Fruit fly (Drosophila melanogaster) whole organism, embryonic: ENCODE results near the gene pnr.
A peak's percentile ranks its signal among the peaks of the same experiment; 100 is the strongest.

Source experiments
- ATbp ChIP-seq: fragments of 200-800 bp; sonication (Bioruptor generic); optimal IDR thresholded peaks from 2 replicates; lab custom pipeline; 2017; ENCODE audit warnings: missing biosample characterization, mild to moderate bottlenecking, missing genetic modification characterization, missing genetic modification reagents
- Ada2b ChIP-seq: fragments of 200-800 bp; sonication (Bioruptor generic); IDR thresholded peaks from 2 replicates; pipeline ENCODE4 v1.3.6; 2022; ENCODE audit warnings: missing biosample characterization, missing genetic modification characterization
- Awh ChIP-seq: fragments of 200-800 bp; sonication (Bioruptor generic); IDR thresholded peaks from 2 replicates; pipeline ENCODE4, ENCODE4 v1.3.6; 2022; ENCODE audit warnings: missing biosample characterization, missing genetic modification characterization
- CG11398 ChIP-seq: fragments of 200-800 bp; sonication (Bioruptor generic); optimal IDR thresholded peaks from 2 replicates; lab custom pipeline; 2016; ENCODE audit warnings: missing biosample characterization, missing genetic modification characterization
- CG11696 ChIP-seq: fragments of 200-800 bp; sonication (Bioruptor generic); IDR thresholded peaks from 2 replicates; pipeline ENCODE4 v1.3.6; 2022; ENCODE audit warnings: missing biosample characterization, missing genetic modification characterization
- CG12744 ChIP-seq: fragments of 200-800 bp; sonication (Bioruptor generic); optimal IDR thresholded peaks from 2 replicates; lab custom pipeline; 2016; ENCODE audit warnings: missing biosample characterization, missing genetic modification characterization
- CG13296 ChIP-seq: fragments of 200-800 bp; sonication (Bioruptor generic); optimal IDR thresholded peaks from 3 replicates; lab custom pipeline; 2018; ENCODE audit warnings: missing biosample characterization, mild to moderate bottlenecking, missing genetic modification characterization
- CG14050 ChIP-seq: fragments of 200-800 bp; sonication (Bioruptor generic); IDR thresholded peaks from 3 replicates; pipeline ENCODE4 v1.3.6; 2022; ENCODE audit warnings: missing biosample characterization, missing genetic modification characterization
- CG1603 ChIP-seq: fragments of 200-800 bp; sonication (Bioruptor generic); optimal IDR thresholded peaks from 2 replicates; lab custom pipeline; 2019; ENCODE audit warnings: missing biosample characterization, mild to moderate bottlenecking, missing genetic modification characterization, moderate library complexity
- CG17361 ChIP-seq: fragments of 200-800 bp; sonication (Bioruptor generic); IDR thresholded peaks from 3 replicates; pipeline ENCODE4 v1.3.6; 2022; ENCODE audit warnings: missing biosample characterization, missing genetic modification characterization
- CG18011 ChIP-seq: fragments of 200-800 bp; sonication (Bioruptor generic); optimal IDR thresholded peaks from 2 replicates; lab custom pipeline; 2017; ENCODE audit warnings: missing biosample characterization, missing genetic modification characterization, mild to moderate bottlenecking, moderate library complexity, missing genotype
- CG1832 ChIP-seq: fragments of 200-800 bp; sonication (Bioruptor generic); optimal IDR thresholded peaks from 2 replicates; lab custom pipeline; 2017; ENCODE audit warnings: missing biosample characterization, mild to moderate bottlenecking, missing genetic modification characterization, inconsistent platforms
- CG2202 ChIP-seq: fragments of 200-800 bp; sonication (Bioruptor generic); optimal IDR thresholded peaks from 2 replicates; lab custom pipeline; 2018; ENCODE audit warnings: missing biosample characterization, mild to moderate bottlenecking, missing genetic modification characterization
- CG2875 ChIP-seq: fragments of 200-800 bp; sonication (Bioruptor generic); optimal IDR thresholded peaks from 2 replicates; lab custom pipeline; 2017; ENCODE audit warnings: missing biosample characterization, mild to moderate bottlenecking, missing genetic modification characterization, missing genetic modification reagents
- CG31388 ChIP-seq: fragments of 200-800 bp; sonication (Bioruptor generic); optimal IDR thresholded peaks from 2 replicates; lab custom pipeline; 2016; ENCODE audit warnings: missing biosample characterization, missing genetic modification characterization
- CG3838 ChIP-seq: fragments of 200-800 bp; sonication (Bioruptor generic); optimal IDR thresholded peaks from 3 replicates; lab custom pipeline; 2016; ENCODE audit warnings: missing biosample characterization, missing genetic modification characterization
- CG4730 ChIP-seq: fragments of 200-800 bp; sonication (Bioruptor generic); IDR thresholded peaks from 2 replicates; pipeline ENCODE4 v1.3.6; 2022; ENCODE audit warnings: missing biosample characterization, missing genetic modification characterization
- ERR ChIP-seq: fragments of 200-800 bp; sonication (Bioruptor generic); optimal IDR thresholded peaks from 2 replicates; lab custom pipeline; 2016; ENCODE audit warnings: missing biosample characterization, missing genetic modification characterization
- GATAe ChIP-seq: fragments of 200-800 bp; sonication (Bioruptor generic); conservative IDR thresholded peaks from 2 replicates; pipeline ENCODE4 v1.3.6; 2022; ENCODE audit warnings: missing biosample characterization, missing genetic modification characterization
- Gug ChIP-seq: fragments of 200-800 bp; sonication (Bioruptor generic); IDR thresholded peaks from 4 replicates; pipeline ENCODE4 v1.3.6; 2022; ENCODE audit warnings: missing biosample characterization, missing genetic modification characterization
- H15 ChIP-seq: fragments of 200-800 bp; sonication (Bioruptor generic); IDR thresholded peaks from 3 replicates; pipeline ENCODE4 v1.3.6; 2022; ENCODE audit warnings: missing biosample characterization, missing genetic modification characterization
- Hr78 ChIP-seq, 2 experiments: fragments of 200-800 bp in 1 of 2; fragments of >200 bp in 1 of 2; sonication (Bioruptor generic) in 1 of 2; optimal IDR thresholded peaks; 2 replicates each; lab custom pipeline; 2017 to 2019; ENCODE audit warnings: missing biosample characterization in 2 of 2, missing genetic modification characterization in 2 of 2, mild to moderate bottlenecking in 1 of 2, moderate library complexity in 1 of 2
- Mad ChIP-seq: fragments of 200-800 bp; sonication (Bioruptor generic); optimal IDR thresholded peaks from 2 replicates; lab custom pipeline; 2016; ENCODE audit warnings: missing biosample characterization, missing genetic modification characterization
- Meics ChIP-seq: fragments of 200-800 bp; sonication (Bioruptor generic); optimal IDR thresholded peaks from 2 replicates; lab custom pipeline; 2017; ENCODE audit warnings: missing biosample characterization, mild to moderate bottlenecking, missing genetic modification characterization
- Myb ChIP-seq: fragments of 200-800 bp; sonication (Bioruptor generic); optimal IDR thresholded peaks from 2 replicates; lab custom pipeline; 2016; ENCODE audit warnings: missing biosample characterization, missing genetic modification characterization
- NFAT ChIP-seq: fragments of 200-800 bp; sonication (Bioruptor generic); IDR thresholded peaks from 2 replicates; pipeline ENCODE4 v1.3.6; 2022; ENCODE audit warnings: missing biosample characterization, missing genetic modification characterization
- NK7.1 ChIP-seq: fragments of 200-800 bp; sonication (Bioruptor generic); optimal IDR thresholded peaks from 3 replicates; lab custom pipeline; 2016; ENCODE audit warnings: missing biosample characterization, missing genetic modification characterization
- Nf-YB ChIP-seq: fragments of 200-800 bp; sonication (Bioruptor generic); optimal IDR thresholded peaks from 3 replicates; lab custom pipeline; 2019; ENCODE audit warnings: missing biosample characterization, mild to moderate bottlenecking, missing genetic modification characterization, moderate library complexity
- Oaz ChIP-seq: fragments of 200-800 bp; sonication (Bioruptor generic); IDR thresholded peaks from 2 replicates; pipeline ENCODE4 v1.3.6; 2022; ENCODE audit warnings: missing biosample characterization, missing genetic modification characterization
- Optix ChIP-seq: fragments of 200-800 bp; sonication (Bioruptor generic); IDR thresholded peaks from 3 replicates; pipeline ENCODE4 v1.3.6; 2022; ENCODE audit warnings: missing biosample characterization, missing genetic modification characterization
- Pdp1 ChIP-seq, 2 experiments: fragments of 200-800 bp; sonication (Bioruptor generic); optimal IDR thresholded peaks; 3 replicates each; lab custom pipeline; 2016; ENCODE audit warnings: missing biosample characterization in 2 of 2, missing genetic modification characterization in 2 of 2, mild to moderate bottlenecking in 1 of 2, moderate library complexity in 1 of 2
- Sox100B ChIP-seq: fragments of 200-800 bp; sonication (Bioruptor generic); optimal IDR thresholded peaks from 3 replicates; lab custom pipeline; 2018; ENCODE audit warnings: missing biosample characterization, mild to moderate bottlenecking, missing genetic modification characterization
- Taf1 ChIP-seq: fragments of 200-800 bp; sonication (Bioruptor generic); IDR thresholded peaks from 2 replicates; pipeline ENCODE4 v1.3.6; 2022; ENCODE audit warnings: missing biosample characterization, missing genetic modification characterization
- abd-A ChIP-seq: fragments of 200-800 bp; sonication (Bioruptor generic); optimal IDR thresholded peaks from 3 replicates; lab custom pipeline; 2019; ENCODE audit warnings: missing biosample characterization, mild to moderate bottlenecking, missing genetic modification characterization, moderate library complexity
- bsh ChIP-seq, 2 experiments: fragments of 200-800 bp; sonication (Bioruptor generic); optimal IDR thresholded peaks; 2 replicates each; lab custom pipeline; 2017 to 2018; ENCODE audit warnings: mild to moderate bottlenecking in 2 of 2, missing biosample characterization in 2 of 2, missing genetic modification characterization in 2 of 2, moderate library complexity in 1 of 2
- croc ChIP-seq: fragments of 200-800 bp; sonication (Bioruptor generic); conservative IDR thresholded peaks from 3 replicates; pipeline ENCODE4 v1.3.6; 2022; ENCODE audit warnings: missing biosample characterization, missing genetic modification characterization
- da ChIP-seq: fragments of 200-800 bp; sonication (Bioruptor generic); optimal IDR thresholded peaks from 2 replicates; lab custom pipeline; 2016; ENCODE audit warnings: missing biosample characterization, missing genetic modification characterization
- dati ChIP-seq: fragments of 200-800 bp; sonication (Bioruptor generic); IDR thresholded peaks from 2 replicates; pipeline ENCODE4 v1.3.6; 2022; ENCODE audit warnings: missing biosample characterization, missing genetic modification characterization
- dimm ChIP-seq: fragments of 200-800 bp; sonication (Bioruptor generic); IDR thresholded peaks from 2 replicates; pipeline ENCODE4 v1.3.6; 2022; ENCODE audit warnings: missing biosample characterization, missing genetic modification characterization
- disco-r ChIP-seq: fragments of 200-800 bp; sonication (Bioruptor generic); optimal IDR thresholded peaks from 2 replicates; lab custom pipeline; 2016; ENCODE audit warnings: missing biosample characterization, missing genetic modification characterization
- ems ChIP-seq: fragments of 200-800 bp; sonication (Bioruptor generic); optimal IDR thresholded peaks from 3 replicates; lab custom pipeline; 2016; ENCODE audit warnings: missing biosample characterization, missing genetic modification characterization
- fu2 ChIP-seq: fragments of 200-800 bp; sonication (Bioruptor generic); optimal IDR thresholded peaks from 2 replicates; lab custom pipeline; 2016; ENCODE audit warnings: missing biosample characterization, missing genetic modification characterization
- hkb ChIP-seq, 2 experiments: fragments of 200-800 bp in 1 of 2; fragments of >200 bp in 1 of 2; sonication (Bioruptor generic) in 1 of 2; IDR thresholded peaks in 1 of 2; optimal IDR thresholded peaks in 1 of 2; 2 replicates each; pipeline versions ENCODE4 v1.3.6 to Lab custom; 2017 to 2022; ENCODE audit warnings: missing biosample characterization in 1 of 2, missing genetic modification characterization in 1 of 2
- klu ChIP-seq: fragments of 200-800 bp; sonication (Bioruptor generic); IDR thresholded peaks from 2 replicates; pipeline ENCODE4 v1.3.6; 2022; ENCODE audit warnings: missing biosample characterization, missing genetic modification characterization
- kni ChIP-seq: fragments of 200-800 bp; sonication (Bioruptor generic); optimal IDR thresholded peaks from 3 replicates; lab custom pipeline; 2017; ENCODE audit warnings: mild to moderate bottlenecking, missing biosample characterization, missing genetic modification reagents, missing genetic modification characterization
- nmo ChIP-seq: fragments of 200-800 bp; sonication (Bioruptor generic); optimal IDR thresholded peaks from 2 replicates; lab custom pipeline; 2018; ENCODE audit warnings: missing biosample characterization, mild to moderate bottlenecking, missing genetic modification characterization, moderate library complexity
- otp ChIP-seq: fragments of 200-800 bp; sonication (Bioruptor generic); IDR thresholded peaks from 3 replicates; pipeline ENCODE4, ENCODE4 v1.3.6; 2022; ENCODE audit warnings: missing biosample characterization, missing genetic modification characterization
- sens ChIP-seq: fragments of 200-800 bp; sonication (Bioruptor generic); peaks from one replicate; lab custom pipeline; 2016; ENCODE audit warnings: missing biosample characterization, missing genetic modification characterization
- shn ChIP-seq: fragments of 200-800 bp; sonication (Bioruptor generic); optimal IDR thresholded peaks from 3 replicates; lab custom pipeline; 2016; ENCODE audit warnings: missing biosample characterization, missing genetic modification characterization
- sqz ChIP-seq: fragments of 200-800 bp; sonication (Bioruptor generic); optimal IDR thresholded peaks from 3 replicates; lab custom pipeline; 2018; ENCODE audit warnings: missing biosample characterization, mild to moderate bottlenecking, missing genetic modification characterization
- stc ChIP-seq: fragments of 200-800 bp; sonication (Bioruptor generic); IDR thresholded peaks from 2 replicates; pipeline ENCODE4 v1.3.6; 2022; ENCODE audit warnings: missing biosample characterization, missing genetic modification characterization
- stwl ChIP-seq: fragments of 200-800 bp; sonication (Bioruptor generic); optimal IDR thresholded peaks from 3 replicates; lab custom pipeline; 2018; ENCODE audit warnings: missing biosample characterization, mild to moderate bottlenecking, missing genetic modification characterization, moderate library complexity

The pnr gene

DNA sequence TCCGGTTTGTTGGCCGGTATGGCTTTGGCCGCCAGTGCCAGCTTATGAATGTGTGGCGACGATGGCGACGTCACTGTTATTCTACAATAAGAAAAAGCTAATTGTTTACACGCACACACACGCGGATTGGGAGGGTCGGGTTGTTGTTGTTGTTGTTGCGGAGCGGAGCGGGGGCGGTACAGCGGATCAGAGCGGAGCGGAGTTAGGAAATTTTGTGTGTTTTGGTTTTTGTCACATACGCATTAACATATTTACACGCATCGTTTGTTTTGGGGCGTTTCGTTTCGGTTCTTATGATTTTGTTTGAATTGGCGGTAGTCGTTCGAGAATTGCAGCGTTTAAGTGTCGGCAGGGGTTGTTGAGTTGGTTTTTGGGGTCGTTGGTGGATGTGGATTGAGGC is 43.4 kb downstream of the pnr start (continued):
- no peak for TF ChIP-seq Gug (GFP tag; lab: Robert Waterston, UW)
- TF ChIP-seq sqz (GFP tag; lab: Kevin White, UChicago): no peak
- peak; percentile 94 for TF ChIP-seq kni
- no peak for TF ChIP-seq da (GFP tag; lab: Kevin White, UChicago)
- no peak for TF ChIP-seq Sox100B (GFP tag; lab: Kevin White, UChicago)
- TF ChIP-seq CG12744 (GFP tag; lab: Kevin White, UChicago): no peak
- no peak for TF ChIP-seq CG31388
- TF ChIP-seq Nf-YB (GFP tag; lab: Kevin White, UChicago): peak; percentile 25
- TF ChIP-seq NK7.1 (GFP tag; lab: Kevin White, UChicago): no peak
- TF ChIP-seq hkb (optimal IDR thresholded peaks at IDR 0.05; lab: Kevin White, UChicago): no peak
- TF ChIP-seq hkb (GFP tag; IDR thresholded peaks at IDR 0.05; lab: Robert Waterston, UW): peak; percentile 49; the same call in 1 of the 2 replicates
- no peak for TF ChIP-seq nmo (GFP tag; lab: Kevin White, UChicago)
- no peak for TF ChIP-seq Pdp1 (GFP tag; optimal IDR thresholded peaks at IDR 0.05; lab: Kevin White, UChicago)
- no peak for TF ChIP-seq H15 (GFP tag; lab: Robert Waterston, UW)
- peak; percentile 60 for TF ChIP-seq CG2202
- no peak for TF ChIP-seq CG18011 (GFP tag; lab: Kevin White, UChicago)
- no peak for TF ChIP-seq CG4730
- TF ChIP-seq CG3838 (GFP tag; lab: Kevin White, UChicago): peak; percentile 3
- no peak for TF ChIP-seq shn (GFP tag; lab: Kevin White, UChicago)
- no peak for TF ChIP-seq Oaz (GFP tag; lab: Robert Waterston, UW)
- no peak for TF ChIP-seq croc (GFP tag; lab: Robert Waterston, UW)
- no peak for TF ChIP-seq CG13296 (GFP tag; lab: Kevin White, UChicago)
- TF ChIP-seq CG17361 (GFP tag; lab: Robert Waterston, UW): no peak
- peak; percentile 5 for TF ChIP-seq Myb (GFP tag; lab: Kevin White, UChicago)
- TF ChIP-seq Mad (GFP tag; lab: Kevin White, UChicago): no peak
- TF ChIP-seq CG11696 (GFP tag; lab: Robert Waterston, UW): 0 out of 2 replicates have a peak, but pooled peaks have one; percentile 18
- TF ChIP-seq ems (GFP tag; lab: Kevin White, UChicago): no peak
- TF ChIP-seq Ada2b (GFP tag; lab: Robert Waterston, UW): no peak
- TF ChIP-seq ATbp: peak; percentile 83
- TF ChIP-seq CG1832 (GFP tag; lab: Kevin White, UChicago): no peak
- TF ChIP-seq Hr78 (GFP tag; optimal IDR thresholded peaks at IDR 0.05; lab: Kevin White, UChicago): no peak
- peak; percentile 38; the same call in 1 of the 2 replicates for TF ChIP-seq Awh (GFP tag; lab: Robert Waterston, UW)
- no peak for TF ChIP-seq ERR (GFP tag; lab: Kevin White, UChicago)
- no peak for TF ChIP-seq CG11398 (GFP tag; lab: Kevin White, UChicago)
- TF ChIP-seq Optix: no peak
- TF ChIP-seq CG14050 (GFP tag; lab: Robert Waterston, UW): no peak
- TF ChIP-seq disco-r (GFP tag; lab: Kevin White, UChicago): peak; percentile 41
- no peak for TF ChIP-seq dimm
- no peak for TF ChIP-seq CG1603 (tag; lab: Kevin White, UChicago)
- peak in 1 of 2 experiments; percentile 54 for TF ChIP-seq bsh (GFP tag; optimal IDR thresholded peaks at IDR 0.05; lab: Kevin White, UChicago)
- no peak for TF ChIP-seq klu (GFP tag; lab: Robert Waterston, UW)
- peak; percentile 88 for TF ChIP-seq sens
- TF ChIP-seq GATAe: no peak
- TF ChIP-seq dati (GFP tag; lab: Robert Waterston, UW): no peak
- TF ChIP-seq Taf1 (GFP tag; lab: Robert Waterston, UW): no peak
- TF ChIP-seq otp (GFP tag; lab: Robert Waterston, UW): no peak
- no peak for TF ChIP-seq abd-A (tag; lab: Kevin White, UChicago)
- no peak for TF ChIP-seq stwl (tag; lab: Kevin White, UChicago)
- TF ChIP-seq fu2 (GFP tag; lab: Kevin White, UChicago): no peak
- peak; percentile 69 for TF ChIP-seq CG2875
- peak; percentile 43 for TF ChIP-seq Meics (GFP tag; lab: Kevin White, UChicago)
- no peak; the same call in 1 of the 2 replicates for TF ChIP-seq NFAT (GFP tag; lab: Robert Waterston, UW)
- TF ChIP-seq stc: no peak
